Worm (Caenorhabditis elegans) whole organism, L4 larva: ENCODE measurements around the gene W01D2.3.

Source experiments
- F26F4.8 ChIP-seq: fragments of 200-800 bp; sonication (Bioruptor generic); conservative IDR thresholded peaks from 2 replicates; pipeline ENCODE4 v1.3.6; 2022; ENCODE audit warnings: missing genetic modification characterization, missing compliant biosample characterization
- F37D6.2 ChIP-seq: sonication (generic microtip); optimal IDR thresholded peaks from 2 replicates; lab custom pipeline; 2016; ENCODE audit warnings: mild to moderate bottlenecking, missing genetic modification characterization, missing compliant biosample characterization
- F49E8.2 ChIP-seq: sonication (generic microtip); optimal IDR thresholded peaks from 2 replicates; lab custom pipeline; 2016; ENCODE audit warnings: missing compliant biosample characterization, mild to moderate bottlenecking, missing genetic modification characterization, borderline replicate concordance
- Y48G9A.11 ChIP-seq: fragments of 200-800 bp; sonication (Bioruptor generic); IDR thresholded peaks from 2 replicates; pipeline ENCODE4 v1.3.6; 2022; ENCODE audit warnings: missing genetic modification reagents, missing genetic modification characterization, missing compliant biosample characterization
- ZK337.2 ChIP-seq: fragments of 200-800 bp; sonication (Bioruptor generic); IDR thresholded peaks from 2 replicates; pipeline ENCODE4 v1.3.6; 2022; ENCODE audit warnings: missing genetic modification reagents, missing genetic modification characterization, missing compliant biosample characterization
- aha-1 ChIP-seq: fragments of 150-350 bp; peaks from one replicate; lab custom pipeline; 2014; ENCODE audit warnings: missing biosample characterization, missing genetic modification characterization
- ceh-32 ChIP-seq: sonication (generic microtip); optimal IDR thresholded peaks from 2 replicates; lab custom pipeline; 2016; ENCODE audit warnings: mild to moderate bottlenecking, missing genetic modification characterization, missing compliant biosample characterization; ENCODE audit not compliant: poor library complexity
- ceh-62 ChIP-seq: sonication (generic microtip); optimal IDR thresholded peaks from 2 replicates; lab custom pipeline; 2017; ENCODE audit warnings: missing biosample characterization, missing genetic modification characterization
- ctbp-1 ChIP-seq: fragments of 200-800 bp; sonication (Bioruptor generic); IDR thresholded peaks from 2 replicates; pipeline ENCODE4 v1.3.6; 2022; ENCODE audit warnings: missing genetic modification reagents, missing genetic modification characterization, missing compliant biosample characterization
- daf-8 ChIP-seq: fragments of 200-800 bp; sonication (Bioruptor generic); IDR thresholded peaks from 2 replicates; pipeline ENCODE4 v1.3.6; 2022; ENCODE audit warnings: missing genetic modification characterization, missing compliant biosample characterization
- dmd-6 ChIP-seq: fragments of 200-800 bp; sonication (Bioruptor generic); IDR thresholded peaks from 2 replicates; pipeline ENCODE4 v1.3.6; 2022; ENCODE audit warnings: missing genetic modification reagents, missing genetic modification characterization, missing compliant biosample characterization
- dmd-8 ChIP-seq: fragments of 200-800 bp; sonication (Bioruptor generic); IDR thresholded peaks from 2 replicates; pipeline ENCODE4 v1.3.6; 2022; ENCODE audit warnings: missing genetic modification characterization, missing compliant biosample characterization
- dpl-1 ChIP-seq: fragments of 150-350 bp; optimal IDR thresholded peaks from 2 replicates; lab custom pipeline; 2014; ENCODE audit warnings: missing biosample characterization, missing genetic modification reagents, missing genetic modification characterization
- egl-27 ChIP-seq: sonication (generic microtip); optimal IDR thresholded peaks from 3 replicates; lab custom pipeline; 2017; ENCODE audit warnings: missing biosample characterization, missing genetic modification reagents, missing genetic modification characterization
- gei-8 ChIP-seq: fragments of 200-800 bp; sonication (Bioruptor generic); optimal IDR thresholded peaks from 2 replicates; lab custom pipeline; 2018; ENCODE audit warnings: mild to moderate bottlenecking, missing genetic modification characterization, missing compliant biosample characterization
- hif-1 ChIP-seq, 2 experiments: sonication (generic microtip); optimal IDR thresholded peaks; 2 replicates each; lab custom pipeline; 2016 to 2017; ENCODE audit warnings: missing compliant biosample characterization in 2 of 2, missing genetic modification characterization in 2 of 2, missing genetic modification reagents in 2 of 2, missing genotype in 2 of 2, mild to moderate bottlenecking in 1 of 2
- hlh-11 ChIP-seq: fragments of 200-800 bp; sonication (Bioruptor generic); optimal IDR thresholded peaks from 2 replicates; lab custom pipeline; 2018; ENCODE audit warnings: mild to moderate bottlenecking, missing genetic modification characterization, missing compliant biosample characterization
- hlh-30 ChIP-seq: sonication (generic microtip); optimal IDR thresholded peaks from 2 replicates; lab custom pipeline; 2017; ENCODE audit warnings: antibody characterized with exemption, mild to moderate bottlenecking, missing genetic modification characterization, missing compliant biosample characterization; ENCODE audit not compliant: insufficient read depth
- hmg-1.1 ChIP-seq: fragments of 200-800 bp; sonication (Bioruptor generic); IDR thresholded peaks from 2 replicates; pipeline ENCODE4 v1.3.6; 2022; ENCODE audit warnings: missing genetic modification reagents, missing genetic modification characterization, missing compliant biosample characterization
- lin-1 ChIP-seq: fragments of 200-800 bp; sonication (Bioruptor generic); IDR thresholded peaks from 2 replicates; pipeline ENCODE4 v1.3.6; 2022; ENCODE audit warnings: missing genetic modification reagents, missing genetic modification characterization, missing compliant biosample characterization
- lin-15B ChIP-seq: fragments of 150-350 bp; sonication (generic microtip); optimal IDR thresholded peaks from 3 replicates; lab custom pipeline; 2014; ENCODE audit warnings: missing biosample characterization, missing genetic modification characterization
- lin-38 ChIP-seq: fragments of 200-800 bp; sonication (Bioruptor generic); IDR thresholded peaks from 2 replicates; pipeline ENCODE4 v1.3.6; 2022; ENCODE audit warnings: missing genetic modification reagents, missing genetic modification characterization, missing compliant biosample characterization
- lir-3 ChIP-seq: sonication (generic microtip); optimal IDR thresholded peaks from 2 replicates; lab custom pipeline; 2016; ENCODE audit warnings: mild to moderate bottlenecking, missing genetic modification characterization, missing compliant biosample characterization
- lsy-2 ChIP-seq, 2 experiments: fragments of 150-350 bp in 1 of 2; sonication (generic microtip) in 1 of 2; optimal IDR thresholded peaks; 2 replicates each; lab custom pipeline; 2014 to 2017; ENCODE audit warnings: missing biosample characterization in 2 of 2, missing genetic modification characterization in 2 of 2
- madf-5 ChIP-seq, 2 experiments: fragments of 200-800 bp; sonication (Bioruptor generic); IDR thresholded peaks; 2 replicates each; pipeline ENCODE4 v1.3.6; 2022; ENCODE audit warnings: missing compliant biosample characterization in 2 of 2, missing genetic modification characterization in 2 of 2
- mdl-1 ChIP-seq, 2 experiments: fragments of 150-350 bp in 1 of 2; sonication (generic microtip) in 1 of 2; optimal IDR thresholded peaks; 2 replicates each; lab custom pipeline; 2014 to 2017; ENCODE audit warnings: missing biosample characterization in 2 of 2, missing genetic modification characterization in 2 of 2
- mdt-29 ChIP-seq: fragments of 200-800 bp; sonication (Bioruptor generic); IDR thresholded peaks from 2 replicates; pipeline ENCODE4 v1.3.6; 2022; ENCODE audit warnings: missing genetic modification reagents, missing genetic modification characterization, missing compliant biosample characterization
- mxl-3 ChIP-seq: fragments of 200-800 bp; sonication (Bioruptor generic); optimal IDR thresholded peaks from 2 replicates; lab custom pipeline; 2018; ENCODE audit warnings: mild to moderate bottlenecking, missing genetic modification characterization, missing compliant biosample characterization
- nhr-28 ChIP-seq: fragments of 150-350 bp; optimal IDR thresholded peaks from 2 replicates; lab custom pipeline; 2014; ENCODE audit warnings: missing biosample characterization, missing genetic modification characterization
- nhr-42 ChIP-seq: fragments of 200-800 bp; sonication (Bioruptor generic); IDR thresholded peaks from 2 replicates; pipeline ENCODE4 v1.3.6; 2022; ENCODE audit warnings: missing genetic modification characterization, missing compliant biosample characterization
- sdz-12 ChIP-seq: fragments of 200-800 bp; sonication (Bioruptor generic); optimal IDR thresholded peaks from 2 replicates; lab custom pipeline; 2018; ENCODE audit warnings: mild to moderate bottlenecking, missing genetic modification characterization, missing compliant biosample characterization
- spr-3 ChIP-seq: fragments of 200-800 bp; sonication (Bioruptor generic); optimal IDR thresholded peaks from 2 replicates; lab custom pipeline; 2018; ENCODE audit warnings: mild to moderate bottlenecking, missing genetic modification characterization, missing compliant biosample characterization
- tag-97 ChIP-seq: fragments of 200-800 bp; sonication (Bioruptor generic); IDR thresholded peaks from 2 replicates; pipeline ENCODE4 v1.3.6; 2022; ENCODE audit warnings: missing genetic modification characterization, missing compliant biosample characterization
- tra-1 ChIP-seq: fragments of 200-800 bp; sonication (Bioruptor generic); IDR thresholded peaks from 2 replicates; pipeline ENCODE4 v1.3.6; 2022; ENCODE audit warnings: missing genetic modification reagents, missing genetic modification characterization, missing compliant biosample characterization
- unc-62 ChIP-seq, 3 experiments: fragments of 150-350 bp in 1 of 3; sonication (generic microtip); optimal IDR thresholded peaks in 2 of 3; peaks in 1 of 3; 1 replicate in 1 of 3; 2 replicates in 2 of 3; lab custom pipeline; 2014 to 2017; ENCODE audit warnings: missing biosample characterization in 3 of 3, missing genetic modification characterization in 3 of 3, missing genetic modification reagents in 3 of 3, missing genotype in 1 of 3
- zip-11 ChIP-seq: fragments of 200-800 bp; sonication (Bioruptor generic); IDR thresholded peaks from 2 replicates; pipeline ENCODE4 v1.3.6; 2022; ENCODE audit warnings: missing genetic modification characterization, missing compliant biosample characterization
- ztf-11 ChIP-seq: fragments of 150-350 bp; optimal IDR thresholded peaks from 2 replicates; lab custom pipeline; 2014; ENCODE audit warnings: missing biosample characterization, missing genetic modification characterization
- ztf-7 ChIP-seq: fragments of 150-350 bp; optimal IDR thresholded peaks from 2 replicates; lab custom pipeline; 2014; ENCODE audit warnings: missing biosample characterization, missing genetic modification characterization

The W01D2.3 gene

ce11 chrII:14804259-14804899 lies at the start of gene W01D2.3 (continued):
- TF ChIP-seq dmd-6 (peak; percentile 65), ceh-62 (peak; percentile 23), nhr-28 (tag; lab: Kevin White, UChicago) (peak; percentile 1), F26F4.8 (peak; percentile 4; the same call in 1 of the 2 replicates), tra-1 (GFP tag; lab: Robert Waterston, UW) (peak; percentile 71; the same call in 1 of the 2 replicates), lin-1 (GFP tag; lab: Robert Waterston, UW) (peak; percentile 78), lin-15B (tag; lab: Kevin White, UChicago) (no peak)

- TF ChIP-seq daf-8 (GFP tag; lab: Robert Waterston, UW) (no peak), mdl-1 (tag; optimal IDR thresholded peaks at IDR 0.05; lab: Kevin White, UChicago) (peak in 1 of 2 experiments; percentile 0), nhr-28 (tag; lab: Kevin White, UChicago) (peak; percentile 91)
Measured at ce11 chrII:14851483-14851882, 47.4 kb upstream of the W01D2.3 start, which contains the start of gene R05H10.1. TSS of gene R05H10.1 (plus strand) at chrII:14851816.

ce11 chrII:14849897-14850296 lies 45.8 kb upstream of the W01D2.3 start:
- TF ChIP-seq dmd-6 = no peak
- peak in 1 of 2 experiments; percentile 94 for TF ChIP-seq unc-62 (GFP tag; optimal IDR thresholded peaks at IDR 0.05 in 1 of 2; lab: Kevin White, UChicago)
- TF ChIP-seq unc-62 (tag; optimal IDR thresholded peaks at IDR 0.05; lab: Kevin White, UChicago) = no peak

- TF ChIP-seq ZK337.2 (GFP tag; lab: Robert Waterston, UW) = no peak
- TF ChIP-seq nhr-28 (tag; lab: Kevin White, UChicago) = peak; percentile 49
Measured at ce11 chrII:14844253-14844652, 40.1 kb upstream of the W01D2.3 start.

- no peak for TF ChIP-seq nhr-42
- peak; percentile 83 for TF ChIP-seq aha-1 (tag; lab: Kevin White, UChicago)
- 0 out of 2 replicates have a peak, but pooled peaks have one; percentile 40 for TF ChIP-seq dmd-8 (GFP tag; lab: Robert Waterston, UW)
Measured at ce11 chrII:14843016-14843415, 38.9 kb upstream of the W01D2.3 start, which contains the start of gene cdh-7. TSS of gene cdh-7 (plus strand) at chrII:14843229.

ce11 chrII:14841253-14841652 lies 37.1 kb upstream of the W01D2.3 start:
- TF ChIP-seq ceh-62 = no peak
- TF ChIP-seq lsy-2 (tag; optimal IDR thresholded peaks at IDR 0.05; lab: Kevin White, UChicago) = peak in 1 of 2 experiments; percentile 72
- TF ChIP-seq daf-8 (GFP tag; lab: Robert Waterston, UW) = no peak
- no peak for TF ChIP-seq hmg-1.1 (GFP tag; lab: Robert Waterston, UW)
- no peak for TF ChIP-seq lir-3 (tag; lab: Kevin White, UChicago)
- TF ChIP-seq gei-8 (GFP tag; lab: Kevin White, UChicago) = no peak
- TF ChIP-seq mdt-29 (GFP tag; lab: Robert Waterston, UW) = no peak
- TF ChIP-seq lin-38 (GFP tag; lab: Robert Waterston, UW) = no peak
- TF ChIP-seq ztf-11 (tag; lab: Kevin White, UChicago) = no peak
- TF ChIP-seq mdl-1 (tag; optimal IDR thresholded peaks at IDR 0.05; lab: Kevin White, UChicago) = peak in 1 of 2 experiments; percentile 11
- no peak for TF ChIP-seq F37D6.2 (tag; lab: Kevin White, UChicago)
- TF ChIP-seq dpl-1 (GFP tag; lab: Kevin White, UChicago) = no peak
- no peak for TF ChIP-seq zip-11 (GFP tag; lab: Robert Waterston, UW)
- no peak for TF ChIP-seq ceh-32 (tag; lab: Kevin White, UChicago)
- no peak for TF ChIP-seq ctbp-1 (GFP tag; lab: Robert Waterston, UW)
- no peak for TF ChIP-seq lin-15B (tag; lab: Kevin White, UChicago)
- no peak for TF ChIP-seq nhr-28 (tag; lab: Kevin White, UChicago)
- TF ChIP-seq hlh-30 = peak; percentile 64
- TF ChIP-seq unc-62 (GFP tag; optimal IDR thresholded peaks at IDR 0.05 in 1 of 2; lab: Kevin White, UChicago) = peak in 1 of 2 experiments; percentile 1
- TF ChIP-seq unc-62 (tag; optimal IDR thresholded peaks at IDR 0.05; lab: Kevin White, UChicago) = no peak
- no peak for TF ChIP-seq madf-5 (GFP tag; IDR thresholded peaks at IDR 0.05; lab: Robert Waterston, UW)
- peak; percentile 22 for TF ChIP-seq hlh-11
- TF ChIP-seq F49E8.2 (tag; lab: Kevin White, UChicago) = no peak
- TF ChIP-seq ztf-7 = no peak
- TF ChIP-seq nhr-42 = no peak
- no peak for TF ChIP-seq egl-27
- TF ChIP-seq hif-1 (tag; optimal IDR thresholded peaks at IDR 0.05; lab: Kevin White, UChicago) = no peak
- no peak for TF ChIP-seq Y48G9A.11 (GFP tag; lab: Robert Waterston, UW)
- peak; percentile 19 for TF ChIP-seq mxl-3 (GFP tag; lab: Kevin White, UChicago)
- TF ChIP-seq spr-3 (GFP tag; lab: Kevin White, UChicago) = no peak
- TF ChIP-seq sdz-12 (GFP tag; lab: Kevin White, UChicago) = no peak
- TF ChIP-seq tag-97 (GFP tag; lab: Robert Waterston, UW) = no peak
